Worm (Caenorhabditis elegans): ENCODE measurements around the gene F33C8.4.

DNA sequence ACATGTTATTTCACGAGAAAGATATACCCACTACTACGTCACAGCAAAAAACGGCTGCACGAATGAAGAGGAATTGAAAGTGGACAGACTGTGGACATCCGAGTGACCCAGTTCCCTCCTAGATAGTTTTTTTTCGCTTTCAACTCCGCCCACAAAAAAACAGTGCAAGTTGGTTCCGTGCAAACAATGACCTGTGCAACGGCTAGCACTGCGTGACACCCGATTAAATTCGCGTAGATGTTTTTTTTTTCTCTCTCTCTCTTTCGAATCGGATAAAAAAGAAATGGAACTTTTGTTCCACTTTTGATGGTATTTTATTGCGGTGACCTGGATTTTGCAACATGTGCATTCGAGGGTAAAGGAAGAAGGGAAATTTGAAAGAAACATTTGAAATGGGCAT is 13.1 kb downstream of the F33C8.4 start:
- TF ChIP-seq W03F9.2 (tag; optimal IDR thresholded peaks at IDR 0.05) (no peak), dao-5 (tag; optimal IDR thresholded peaks at IDR 0.05) (no peak), him-1 (tag; optimal IDR thresholded peaks at IDR 0.05) (no peak)

Data from whole organism, L4/young adult.